Worm (Caenorhabditis elegans) whole organism, early embryonic: ENCODE results near the gene ZK622.4.

Experiments used
- ama-1 ChIP-seq: fragments of 150-350 bp; optimal IDR thresholded peaks from 2 replicates; lab custom pipeline; 2014
- ceh-13 ChIP-seq: fragments of 200-800 bp; sonication (Bioruptor generic); optimal IDR thresholded peaks from 2 replicates; lab custom pipeline; 2018; ENCODE audit warnings: mild to moderate bottlenecking, missing genetic modification characterization, missing compliant biosample characterization
- ceh-36 ChIP-seq: sonication (generic microtip); optimal IDR thresholded peaks from 2 replicates; lab custom pipeline; 2016; ENCODE audit warnings: missing genetic modification characterization, inconsistent platforms, missing compliant biosample characterization
- flt-1 ChIP-seq: fragments of 200-800 bp; sonication (Bioruptor generic); IDR thresholded peaks from 2 replicates; pipeline ENCODE4 v1.3.6; 2022; ENCODE audit warnings: missing genetic modification characterization, missing compliant biosample characterization
- hmbx-1 ChIP-seq: sonication (generic microtip); optimal IDR thresholded peaks from 2 replicates; lab custom pipeline; 2016; ENCODE audit warnings: mild to moderate bottlenecking, missing genetic modification characterization, missing compliant biosample characterization
- hmg-4 ChIP-seq: fragments of 200-800 bp; sonication (Bioruptor generic); optimal IDR thresholded peaks from 2 replicates; lab custom pipeline; 2018; ENCODE audit warnings: mild to moderate bottlenecking, missing genetic modification characterization, missing compliant biosample characterization
- hnd-1 ChIP-seq: sonication (generic microtip); optimal IDR thresholded peaks from 2 replicates; lab custom pipeline; 2016; ENCODE audit warnings: missing genetic modification characterization, missing compliant biosample characterization
- tbx-37 ChIP-seq: fragments of 200-800 bp; sonication (Bioruptor generic); conservative IDR thresholded peaks from 2 replicates; pipeline ENCODE4 v1.3.6; 2022; ENCODE audit warnings: missing genetic modification reagents, missing genetic modification characterization, missing compliant biosample characterization

DNA sequence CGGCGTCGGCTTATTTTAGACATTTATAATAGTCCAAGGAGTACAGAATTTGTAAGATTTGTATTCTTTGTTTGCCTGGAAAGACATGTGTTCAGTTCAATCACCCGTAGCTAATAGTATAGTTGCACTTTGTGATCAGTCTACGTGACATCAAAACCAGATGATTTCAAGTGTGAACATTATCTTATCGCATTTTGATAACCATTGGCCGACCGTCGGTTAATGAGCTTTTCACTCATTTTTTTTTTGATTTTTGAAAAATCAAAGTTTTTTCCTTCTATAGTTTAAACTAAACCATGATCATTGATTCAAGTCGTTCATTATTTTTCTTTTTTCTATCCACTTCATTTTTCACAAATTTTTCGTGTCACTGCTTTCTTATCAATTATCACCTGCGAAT is 14.7 kb downstream of the ZK622.4 start:
- TF ChIP-seq ceh-36 (tag; lab: Kevin White, UChicago) (no peak), ceh-13 (no peak), hnd-1 (no peak), flt-1 (GFP tag; lab: Robert Waterston, UW) (no peak), hmbx-1 (no peak), ama-1 (lab: Kevin White, UChicago) (no peak), hmg-4 (GFP tag; lab: Kevin White, UChicago) (no peak), tbx-37 (GFP tag; lab: Robert Waterston, UW) (no peak)
